Fruit fly (Drosophila melanogaster): ENCODE results near the gene CG43245.

dm6 chr3L:10779291-10779690 lies 7.6 kb downstream of the CG43245 start:
- no peak for TF ChIP-seq CG14655 (GFP tag; optimal IDR thresholded peaks at IDR 0.05)
- peak; percentile 61; the same call in 1 of the 3 replicates for TF ChIP-seq CG4496 (GFP tag; IDR thresholded peaks at IDR 0.05)
